Fruit fly (Drosophila melanogaster): Measurements from ENCODE around the gene Prp5.

DNA sequence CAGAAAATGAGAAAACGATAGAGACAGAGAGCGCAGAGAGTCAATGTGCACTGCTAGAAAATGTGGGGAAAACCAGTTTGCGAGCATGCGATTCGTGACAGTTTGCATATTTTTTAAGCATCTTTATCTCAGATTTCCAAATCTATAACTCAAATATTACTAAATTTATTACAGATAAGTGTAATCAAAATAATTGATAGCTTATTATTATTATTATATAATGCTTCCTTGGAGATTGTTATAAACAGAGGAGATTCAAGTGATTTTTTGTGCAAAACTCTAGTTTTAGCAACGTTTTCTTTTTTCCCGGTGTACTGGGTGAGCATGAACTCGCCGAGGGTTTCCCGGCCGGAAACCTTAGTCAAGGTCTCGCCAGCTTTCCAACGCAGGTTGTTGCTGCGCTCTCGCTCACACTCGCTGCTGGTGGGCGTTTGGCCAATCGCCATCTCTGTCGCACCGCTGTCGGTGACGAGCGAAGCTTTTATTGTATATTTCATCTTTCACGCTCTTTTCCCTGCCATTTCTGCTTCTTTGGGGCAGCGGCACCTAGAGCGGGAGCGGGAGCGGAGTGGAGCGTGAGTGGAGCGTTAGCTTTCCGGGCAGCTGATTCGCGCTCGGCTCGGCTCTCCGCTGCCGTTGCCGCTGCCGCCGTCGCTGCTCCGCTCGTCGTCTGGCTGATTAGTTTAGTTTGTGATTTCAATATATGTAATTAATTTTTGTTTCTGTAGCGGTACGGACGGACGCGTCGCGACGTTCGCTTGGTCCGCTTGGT, 46.5 kb upstream of the Prp5 start:
- TF ChIP-seq pan (optimal IDR thresholded peaks at IDR 0.05) (no peak), psq (optimal IDR thresholded peaks at IDR 0.05) (no peak), CG8478 (optimal IDR thresholded peaks at IDR 0.05) (no peak), EcR (GFP tag; optimal IDR thresholded peaks at IDR 0.05) (no peak), Dll (optimal IDR thresholded peaks at IDR 0.05) (peak; percentile 77)

All from whole organism.